Fruit fly (Drosophila melanogaster) whole organism, embryonic: ENCODE measurements around the gene ZnT77C.

Source experiments
- CG10462 ChIP-seq: fragments of 200-800 bp; sonication (Bioruptor generic); optimal IDR thresholded peaks from 2 replicates; lab custom pipeline; 2016; ENCODE audit warnings: missing biosample characterization, missing genetic modification characterization
- CG10565 ChIP-seq: fragments of 200-800 bp; sonication (Bioruptor generic); optimal IDR thresholded peaks from 3 replicates; lab custom pipeline; 2016; ENCODE audit warnings: missing biosample characterization, mild to moderate bottlenecking, missing genetic modification characterization
- CkIIα-i1 ChIP-seq: fragments of 200-800 bp; sonication (Bioruptor generic); IDR thresholded peaks from 2 replicates; pipeline ENCODE4 v1.3.6; 2022; ENCODE audit warnings: missing biosample characterization, missing genetic modification characterization
- D19A ChIP-seq: fragments of 200-800 bp; optimal IDR thresholded peaks from 3 replicates; lab custom pipeline; 2019; ENCODE audit warnings: missing biosample characterization, mild to moderate bottlenecking, missing genetic modification characterization, moderate library complexity
- HLH54F ChIP-seq: fragments of 200-800 bp; sonication (Bioruptor generic); optimal IDR thresholded peaks from 3 replicates; lab custom pipeline; 2016; ENCODE audit warnings: missing biosample characterization, missing genetic modification characterization
- Trl ChIP-seq, 3 experiments: fragments of >200 bp in 2 of 3; fragments of 200-800 bp in 1 of 3; sonication (Bioruptor generic) in 1 of 3; optimal IDR thresholded peaks; 2 replicates in 1 of 3; 3 replicates in 2 of 3; lab custom pipeline; 2016 to 2017; ENCODE audit warnings: missing biosample characterization in 1 of 3, missing genetic modification characterization in 1 of 3
- Vsx1 ChIP-seq: fragments of 200-800 bp; sonication (Bioruptor generic); optimal IDR thresholded peaks from 2 replicates; lab custom pipeline; 2017; ENCODE audit warnings: missing biosample characterization, mild to moderate bottlenecking, missing genetic modification characterization, missing genetic modification reagents
- kay ChIP-seq: fragments of 200-800 bp; sonication (Bioruptor generic); optimal IDR thresholded peaks from 2 replicates; lab custom pipeline; 2016; ENCODE audit warnings: missing biosample characterization, missing genetic modification characterization
- nom ChIP-seq: fragments of 200-800 bp; sonication (Bioruptor generic); optimal IDR thresholded peaks from 2 replicates; lab custom pipeline; 2017; ENCODE audit warnings: missing biosample characterization, missing genetic modification characterization, mild to moderate bottlenecking, moderate library complexity, missing genetic modification reagents

DNA sequence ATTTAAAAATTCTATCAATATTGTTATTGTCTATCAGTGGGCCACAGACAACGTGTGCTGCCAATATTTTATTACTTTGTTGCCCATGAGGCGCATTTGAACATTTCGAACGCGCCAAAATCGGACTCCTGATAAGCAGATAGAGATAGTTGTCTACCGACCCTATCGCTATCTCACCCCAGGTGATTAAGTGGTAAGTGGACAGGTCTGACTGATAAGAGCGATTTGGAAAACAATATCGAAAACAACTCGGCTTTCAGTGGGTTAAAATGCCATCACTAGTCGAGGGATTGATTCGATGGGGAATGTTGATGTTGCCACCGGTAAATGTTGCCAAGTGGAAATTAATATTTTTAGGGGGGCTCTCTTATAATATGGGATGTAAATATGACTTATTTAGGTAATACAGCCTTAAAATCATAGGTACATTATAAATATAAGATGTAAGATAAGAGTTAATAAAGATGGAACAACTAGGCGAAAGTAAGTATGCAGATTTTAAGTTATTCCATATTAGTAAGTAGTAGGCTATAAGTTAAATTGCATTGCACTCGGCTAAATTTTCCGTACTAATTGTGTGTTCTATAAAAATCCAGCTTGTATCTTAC lies 3.1 kb downstream of the ZnT77C start, which contains the start of gene ND-39:
- TF ChIP-seq kay (GFP tag; lab: Kevin White, UChicago) = no peak
- no peak for TF ChIP-seq CkIIα-i1 (GFP tag; lab: Robert Waterston, UW)
- no peak for TF ChIP-seq Trl (optimal IDR thresholded peaks at IDR 0.05; lab: Kevin White, UChicago)
- TF ChIP-seq Trl (GFP tag; optimal IDR thresholded peaks at IDR 0.05; lab: Kevin White, UChicago) = no peak
- TF ChIP-seq CG10565 (GFP tag; lab: Kevin White, UChicago) = no peak
- no peak for TF ChIP-seq nom
- TF ChIP-seq D19A (tag; lab: Kevin White, UChicago) = no peak
- TF ChIP-seq Vsx1 (GFP tag; lab: Kevin White, UChicago) = no peak
- TF ChIP-seq HLH54F (GFP tag; lab: Kevin White, UChicago) = no peak
- TF ChIP-seq CG10462 (GFP tag; lab: Kevin White, UChicago) = no peak
